Worm (Caenorhabditis elegans) whole organism, L2 larva: ENCODE measurements around the gene C17B7.5.

Source experiments
- alr-1 ChIP-seq: fragments of 150-350 bp; optimal IDR thresholded peaks from 2 replicates; lab custom pipeline; 2014; ENCODE audit warnings: missing biosample characterization, missing genetic modification characterization
- elt-3 ChIP-seq: sonication (generic microtip); optimal IDR thresholded peaks from 2 replicates; lab custom pipeline; 2017; ENCODE audit warnings: missing biosample characterization, missing genetic modification characterization
- lin-11 ChIP-seq: fragments of 150-350 bp; sonication (generic microtip); optimal IDR thresholded peaks from 2 replicates; lab custom pipeline; 2014; ENCODE audit warnings: missing biosample characterization, missing genetic modification characterization, inconsistent platforms, mixed read lengths
- lin-39 ChIP-seq: fragments of 150-350 bp; optimal IDR thresholded peaks from 2 replicates; lab custom pipeline; 2014; ENCODE audit warnings: missing biosample characterization, missing genetic modification reagents, missing genetic modification characterization
- lsy-2 ChIP-seq, 2 experiments: fragments of 150-350 bp in 1 of 2; sonication (generic microtip) in 1 of 2; optimal IDR thresholded peaks; 2 replicates each; lab custom pipeline; 2014 to 2017; ENCODE audit warnings: missing biosample characterization in 2 of 2, missing genetic modification characterization in 2 of 2
- nhr-23 ChIP-seq: fragments of 150-350 bp; optimal IDR thresholded peaks from 2 replicates; lab custom pipeline; 2014; ENCODE audit warnings: missing biosample characterization, missing genetic modification reagents, missing genetic modification characterization
- nhr-6 ChIP-seq: fragments of 150-350 bp; optimal IDR thresholded peaks from 2 replicates; lab custom pipeline; 2014; ENCODE audit warnings: missing biosample characterization, missing genetic modification characterization
- skn-1 ChIP-seq: sonication (generic microtip); optimal IDR thresholded peaks from 2 replicates; lab custom pipeline; 2017; ENCODE audit warnings: missing biosample characterization, missing genetic modification characterization
- unc-39 ChIP-seq: fragments of 150-350 bp; optimal IDR thresholded peaks from 2 replicates; lab custom pipeline; 2014; ENCODE audit warnings: missing biosample characterization, missing genetic modification characterization

ce11 chrV:3320005-3320404 is 13.4 kb upstream of the C17B7.5 start, which contains the start of gene F35F10.14:
- TF ChIP-seq lsy-2 (tag; optimal IDR thresholded peaks at IDR 0.05; lab: Kevin White, UChicago) (no peak), lin-39 (tag; lab: Kevin White, UChicago) (no peak), unc-39 (tag; lab: Kevin White, UChicago) (no peak), alr-1 (tag; lab: Kevin White, UChicago) (no peak), elt-3 (tag; lab: Kevin White, UChicago) (no peak), lin-11 (tag; lab: Kevin White, UChicago) (no peak), skn-1 (tag; lab: Kevin White, UChicago) (no peak), nhr-6 (tag; lab: Kevin White, UChicago) (no peak), nhr-23 (tag; lab: Kevin White, UChicago) (no peak)
